Worm (Caenorhabditis elegans): ENCODE results near the gene lron-13.

Gene lron-13

DNA sequence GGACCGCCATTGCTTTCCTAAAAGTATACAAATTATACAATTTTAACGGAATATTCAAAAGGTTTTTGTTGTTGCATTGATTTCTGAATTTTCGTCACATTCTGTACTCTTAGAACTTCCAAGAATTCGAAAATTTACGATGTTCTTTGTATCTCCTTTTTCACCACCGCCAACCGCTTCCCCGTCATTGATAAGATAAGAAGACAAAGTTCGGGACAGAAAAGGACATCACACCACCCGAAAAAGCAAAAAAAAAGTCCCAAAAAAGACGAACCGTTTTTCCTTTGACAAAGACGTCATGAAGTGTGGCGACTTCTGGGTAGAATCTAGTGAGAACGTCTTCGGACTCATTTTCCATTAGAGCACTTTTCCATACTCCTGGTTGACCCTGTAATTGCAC, 15.2 kb downstream of the lron-13 start:
- no peak for TF ChIP-seq mml-1 (tag; optimal IDR thresholded peaks at IDR 0.05)
- TF ChIP-seq elt-2 (tag; optimal IDR thresholded peaks at IDR 0.05) = peak; percentile 81
- TF ChIP-seq nfya-1 (tag; optimal IDR thresholded peaks at IDR 0.05; ENCODE audit: insufficient read depth) = peak; percentile 1
- TF ChIP-seq pqm-1 (tag; optimal IDR thresholded peaks at IDR 0.05) = peak; percentile 90
- peak in 2 of 3 experiments; percentile 82 to 83 for TF ChIP-seq elt-3 (tag; optimal IDR thresholded peaks at IDR 0.05)

DNA sequence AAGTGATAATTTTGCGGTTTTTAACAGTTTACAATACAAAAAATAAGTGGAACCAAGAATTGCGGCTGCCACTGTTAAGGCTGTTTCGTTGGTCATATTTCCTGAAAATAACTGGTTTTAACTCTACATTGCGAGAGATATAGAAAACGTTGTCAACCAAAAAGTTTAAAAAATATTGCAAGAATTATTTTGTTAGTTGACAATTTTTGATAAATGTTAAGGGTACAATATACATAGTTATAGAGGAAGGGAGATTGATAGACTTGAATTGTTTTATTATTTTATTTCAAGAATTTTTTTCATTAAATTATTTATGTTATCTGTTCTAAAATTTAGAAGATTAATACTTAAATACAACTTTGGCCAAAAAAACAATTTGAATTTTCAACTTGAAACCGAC, 16.2 kb downstream of the lron-13 start, which contains the start of gene acs-5:
TSS of gene acs-5 (minus strand) at position 101 of the 400 bp plus-strand sequence.
- TF ChIP-seq elt-3 (tag; optimal IDR thresholded peaks at IDR 0.05) (no peak), nhr-12 (tag; optimal IDR thresholded peaks at IDR 0.05) (no peak), nfya-1 (tag; optimal IDR thresholded peaks at IDR 0.05; ENCODE audit: insufficient read depth) (no peak), ceh-9 (tag; optimal IDR thresholded peaks at IDR 0.05) (no peak), egl-5 (tag; optimal IDR thresholded peaks at IDR 0.05) (no peak), lin-39 (tag; optimal IDR thresholded peaks at IDR 0.05) (no peak), ZK546.5 (tag; optimal IDR thresholded peaks at IDR 0.05) (no peak), sea-2 (GFP tag; optimal IDR thresholded peaks at IDR 0.05) (no peak), unc-62 (GFP tag; optimal IDR thresholded peaks at IDR 0.05) (no peak)

DNA sequence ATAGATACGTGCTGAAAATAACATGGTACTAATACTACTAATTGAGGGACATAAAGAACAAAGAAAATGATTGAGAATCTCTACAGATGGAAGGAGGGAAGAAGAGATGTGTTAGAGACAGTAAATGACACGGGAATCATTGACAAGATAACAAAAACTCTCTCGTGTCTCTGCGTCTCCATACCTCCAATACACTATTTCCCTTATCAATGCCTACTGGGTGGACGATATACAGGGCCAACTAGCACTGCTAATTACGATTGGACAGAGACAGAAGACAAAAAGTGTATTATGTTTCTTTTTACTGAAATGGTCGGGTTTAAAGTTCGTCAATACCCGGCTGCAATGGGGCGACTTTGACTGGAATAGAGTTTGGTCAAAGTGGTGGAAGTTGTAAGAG, 17.4 kb downstream of the lron-13 start:
- no peak for TF ChIP-seq skn-1 (tag; optimal IDR thresholded peaks at IDR 0.05)
- TF ChIP-seq aly-2 (tag; optimal IDR thresholded peaks at IDR 0.05) = no peak
- peak; percentile 93 for TF ChIP-seq elt-2 (tag; optimal IDR thresholded peaks at IDR 0.05)
- no peak for TF ChIP-seq egl-5 (tag; optimal IDR thresholded peaks at IDR 0.05)
- TF ChIP-seq lsy-12 (tag; optimal IDR thresholded peaks at IDR 0.05) = no peak
- no peak for TF ChIP-seq lin-15B (tag; optimal IDR thresholded peaks at IDR 0.05)
- no peak for TF ChIP-seq ceh-28 (tag; optimal IDR thresholded peaks at IDR 0.05)
- no peak for TF ChIP-seq ceh-16 (tag; optimal IDR thresholded peaks at IDR 0.05)
- TF ChIP-seq nfya-1 (tag; optimal IDR thresholded peaks at IDR 0.05; ENCODE audit: insufficient read depth) = peak; percentile 60
- TF ChIP-seq fkh-10 (GFP tag; optimal IDR thresholded peaks at IDR 0.05) = no peak
- no peak for TF ChIP-seq lin-39 (tag; optimal IDR thresholded peaks at IDR 0.05)
- no peak for TF ChIP-seq mdl-1 (tag; optimal IDR thresholded peaks at IDR 0.05)
- TF ChIP-seq nhr-237 (tag; optimal IDR thresholded peaks at IDR 0.05) = no peak
- TF ChIP-seq ztf-11 (tag; optimal IDR thresholded peaks at IDR 0.05) = no peak
- TF ChIP-seq mml-1 (tag; optimal IDR thresholded peaks at IDR 0.05) = no peak
- TF ChIP-seq fkh-2 (tag; optimal IDR thresholded peaks at IDR 0.05) = no peak
- TF ChIP-seq nhr-23 (tag; optimal IDR thresholded peaks at IDR 0.05) = no peak
- no peak for TF ChIP-seq ceh-9 (tag; optimal IDR thresholded peaks at IDR 0.05)
- no peak for TF ChIP-seq nhr-12 (tag; optimal IDR thresholded peaks at IDR 0.05)
- no peak for TF ChIP-seq ztf-4 (tag; optimal IDR thresholded peaks at IDR 0.05)
- no peak for TF ChIP-seq nhr-67 (tag; optimal IDR thresholded peaks at IDR 0.05)
- no peak for TF ChIP-seq ama-1 (optimal IDR thresholded peaks at IDR 0.05)
- TF ChIP-seq fos-1 (tag; optimal IDR thresholded peaks at IDR 0.05) = no peak
- TF ChIP-seq nhr-28 (tag; optimal IDR thresholded peaks at IDR 0.05) = no peak
- peak; percentile 44 for TF ChIP-seq nhr-25 (tag; optimal IDR thresholded peaks at IDR 0.05)
- no peak for TF ChIP-seq nhr-11 (tag; optimal IDR thresholded peaks at IDR 0.05)
- TF ChIP-seq hmg-11 (tag; optimal IDR thresholded peaks at IDR 0.05) = no peak
- no peak for TF ChIP-seq nhr-76 (tag; optimal IDR thresholded peaks at IDR 0.05)
- TF ChIP-seq tbx-2 (tag; optimal IDR thresholded peaks at IDR 0.05) = no peak
- peak; percentile 8 to 84 (median 46) for TF ChIP-seq elt-3 (tag; optimal IDR thresholded peaks at IDR 0.05)
- peak; percentile 19 for TF ChIP-seq jun-1 (tag; optimal IDR thresholded peaks at IDR 0.05)
- TF ChIP-seq pqm-1 (tag; optimal IDR thresholded peaks at IDR 0.05) = peak; percentile 91
- TF ChIP-seq unc-39 (tag; optimal IDR thresholded peaks at IDR 0.05) = no peak
- no peak for TF ChIP-seq ZK546.5 (tag; optimal IDR thresholded peaks at IDR 0.05)
- no peak for TF ChIP-seq unc-62 (GFP tag; optimal IDR thresholded peaks at IDR 0.05)
- TF ChIP-seq R02D3.7 (tag; optimal IDR thresholded peaks at IDR 0.05) = no peak
- no peak for TF ChIP-seq sea-2 (GFP tag; optimal IDR thresholded peaks at IDR 0.05)
- no peak for TF ChIP-seq ceh-82 (tag; optimal IDR thresholded peaks at IDR 0.05)
- TF ChIP-seq pha-4 (tag; optimal IDR thresholded peaks at IDR 0.05) = peak; percentile 31
- no peak for TF ChIP-seq egl-27 (tag; optimal IDR thresholded peaks at IDR 0.05)
- TF ChIP-seq nhr-43 (tag; optimal IDR thresholded peaks at IDR 0.05; ENCODE audit: poor library complexity, severe bottlenecking) = peak; percentile 26
- no peak for TF ChIP-seq zag-1 (tag; optimal IDR thresholded peaks at IDR 0.05)
- no peak for TF ChIP-seq daf-12 (tag; optimal IDR thresholded peaks at IDR 0.05)
- no peak for TF ChIP-seq nhr-77 (tag; optimal IDR thresholded peaks at IDR 0.05)
- no peak for TF ChIP-seq snpc-4 (tag; optimal IDR thresholded peaks at IDR 0.05)
- no peak for TF ChIP-seq elt-1 (tag; optimal IDR thresholded peaks at IDR 0.05)

Measured in whole organism, L3 larva.